Fruit fly (Drosophila melanogaster) whole organism, adult: ENCODE results near the gene CG4009.

ENCODE experiments used
- CG11617 ChIP-seq: fragments of 200-800 bp; sonication (Bioruptor generic); optimal IDR thresholded peaks from 2 replicates; lab custom pipeline; 2017; ENCODE audit warnings: mild to moderate bottlenecking, missing biosample characterization, missing genetic modification reagents, missing genetic modification characterization
- CG12768 ChIP-seq: fragments of 200-800 bp; sonication (Bioruptor generic); optimal IDR thresholded peaks from 2 replicates; lab custom pipeline; 2017; ENCODE audit warnings: missing biosample characterization, missing genetic modification characterization, mild to moderate bottlenecking, moderate library complexity, missing genetic modification reagents
- CG14711 ChIP-seq: fragments of 200-800 bp; sonication (Bioruptor generic); optimal IDR thresholded peaks from 2 replicates; lab custom pipeline; 2018; ENCODE audit warnings: missing biosample characterization, mild to moderate bottlenecking, missing genetic modification characterization, moderate library complexity
- CG1620 ChIP-seq: fragments of 200-800 bp; sonication (Bioruptor generic); optimal IDR thresholded peaks from 2 replicates; lab custom pipeline; 2016; ENCODE audit warnings: missing biosample characterization, missing genetic modification characterization
- CG33017 ChIP-seq: fragments of 200-800 bp; sonication (Bioruptor generic); optimal IDR thresholded peaks from 2 replicates; lab custom pipeline; 2018; ENCODE audit warnings: missing biosample characterization, mild to moderate bottlenecking, missing genetic modification characterization, moderate library complexity
- CG5204 ChIP-seq: fragments of 200-800 bp; sonication (Bioruptor generic); optimal IDR thresholded peaks from 2 replicates; lab custom pipeline; 2016; ENCODE audit warnings: missing biosample characterization, missing genetic modification characterization
- CG7045 ChIP-seq: fragments of 200-800 bp; sonication (Bioruptor generic); optimal IDR thresholded peaks from 2 replicates; lab custom pipeline; 2017; ENCODE audit warnings: missing biosample characterization, mild to moderate bottlenecking, missing genetic modification characterization
- CG7101 ChIP-seq: fragments of 200-800 bp; sonication (Bioruptor generic); optimal IDR thresholded peaks from 2 replicates; lab custom pipeline; 2018; ENCODE audit warnings: missing biosample characterization, mild to moderate bottlenecking, missing genetic modification characterization, moderate library complexity
- Clk ChIP-seq: fragments of 200-800 bp; sonication (Bioruptor generic); optimal IDR thresholded peaks from 2 replicates; lab custom pipeline; 2017; ENCODE audit warnings: missing biosample characterization, missing genetic modification characterization
- Crg-1 ChIP-seq: fragments of 200-800 bp; sonication (Bioruptor generic); optimal IDR thresholded peaks from 2 replicates; lab custom pipeline; 2016; ENCODE audit warnings: missing biosample characterization, missing genetic modification characterization
- Hr96 ChIP-seq: fragments of 200-800 bp; sonication (Bioruptor generic); optimal IDR thresholded peaks from 2 replicates; lab custom pipeline; 2016; ENCODE audit warnings: missing biosample characterization, missing genetic modification characterization
- Mnt ChIP-seq: fragments of 200-800 bp; sonication (Bioruptor generic); optimal IDR thresholded peaks from 2 replicates; lab custom pipeline; 2016; ENCODE audit warnings: missing biosample characterization, mild to moderate bottlenecking, missing genetic modification characterization
- bab1 ChIP-seq: fragments of 200-800 bp; sonication (Bioruptor generic); optimal IDR thresholded peaks from 3 replicates; lab custom pipeline; 2019; ENCODE audit warnings: missing biosample characterization, mild to moderate bottlenecking, missing genetic modification characterization, moderate library complexity
- cic ChIP-seq: fragments of 200-800 bp; sonication (Bioruptor generic); optimal IDR thresholded peaks from 2 replicates; lab custom pipeline; 2017; ENCODE audit warnings: missing biosample characterization, mild to moderate bottlenecking, missing genetic modification characterization, moderate library complexity
- cnc ChIP-seq, 2 experiments: fragments of >200 bp; optimal IDR thresholded peaks; 2 replicates each; lab custom pipeline; 2017
- kay ChIP-seq: fragments of 200-800 bp; sonication (Bioruptor generic); peaks from one replicate; lab custom pipeline; 2016; ENCODE audit warnings: missing biosample characterization, missing genetic modification characterization, borderline replicate concordance
- ovo ChIP-seq: fragments of 200-800 bp; sonication (Bioruptor generic); optimal IDR thresholded peaks from 2 replicates; lab custom pipeline; 2016; ENCODE audit warnings: missing biosample characterization, missing genetic modification characterization
- pad ChIP-seq: fragments of 200-800 bp; sonication (Bioruptor generic); optimal IDR thresholded peaks from 3 replicates; lab custom pipeline; 2017; ENCODE audit warnings: missing biosample characterization, missing genetic modification characterization, mild to moderate bottlenecking, moderate library complexity, missing genetic modification reagents
- tj ChIP-seq: fragments of 200-800 bp; sonication (Bioruptor generic); optimal IDR thresholded peaks from 3 replicates; lab custom pipeline; 2017; ENCODE audit warnings: missing biosample characterization, mild to moderate bottlenecking, missing genetic modification characterization, moderate library complexity
- toe ChIP-seq: fragments of 200-800 bp; sonication (Bioruptor generic); optimal IDR thresholded peaks from 2 replicates; lab custom pipeline; 2016; ENCODE audit warnings: missing biosample characterization, missing genetic modification characterization

The CG4009 gene

dm6 chr3R:17062705-17063104, 26.9 kb upstream of the CG4009 start:
- TF ChIP-seq CG12768 (GFP tag; lab: Kevin White, UChicago), result peak; percentile 14
- peak; percentile 36 for TF ChIP-seq tj
- TF ChIP-seq toe (GFP tag; lab: Kevin White, UChicago), result no peak

dm6 chr3R:17061736-17062371, 26.0 kb upstream of the CG4009 start:
- TF ChIP-seq bab1 (GFP tag; lab: Kevin White, UChicago), result no peak
- TF ChIP-seq CG14711 (tag; lab: Kevin White, UChicago), result no peak
- no peak for TF ChIP-seq kay (GFP tag; lab: Kevin White, UChicago)
- no peak for TF ChIP-seq CG7101
- TF ChIP-seq Crg-1 (GFP tag; lab: Kevin White, UChicago), result no peak

- TF ChIP-seq Hr96 (GFP tag; lab: Kevin White, UChicago) (no peak), cic (GFP tag; lab: Kevin White, UChicago) (peak; percentile 85), Mnt (GFP tag; lab: Kevin White, UChicago) (peak; percentile 64)
Observed at dm6 chr3R:17060809-17061394, 25.1 kb upstream of the CG4009 start.

dm6 chr3R:17060244-17060664, 24.4 kb upstream of the CG4009 start:
- TF ChIP-seq CG14711 (tag; lab: Kevin White, UChicago) (no peak), kay (GFP tag; lab: Kevin White, UChicago) (peak; percentile 68), cnc (optimal IDR thresholded peaks at IDR 0.05; lab: Kevin White, UChicago) (no peak), bab1 (GFP tag; lab: Kevin White, UChicago) (no peak), Mnt (GFP tag; lab: Kevin White, UChicago) (no peak), Crg-1 (GFP tag; lab: Kevin White, UChicago) (no peak), CG11617 (GFP tag; lab: Kevin White, UChicago) (peak; percentile 51), toe (GFP tag; lab: Kevin White, UChicago) (peak; percentile 12), Clk (GFP tag; lab: Kevin White, UChicago) (no peak), CG5204 (peak; percentile 74), CG1620 (GFP tag; lab: Kevin White, UChicago) (no peak), CG7045 (GFP tag; lab: Kevin White, UChicago) (peak; percentile 46), CG33017 (tag; lab: Kevin White, UChicago) (no peak), tj (no peak), pad (GFP tag; lab: Kevin White, UChicago) (no peak), Hr96 (GFP tag; lab: Kevin White, UChicago) (peak; percentile 42), CG7101 (peak; percentile 25), CG12768 (GFP tag; lab: Kevin White, UChicago) (no peak), cic (GFP tag; lab: Kevin White, UChicago) (no peak), ovo (GFP tag; lab: Kevin White, UChicago) (no peak)

dm6 chr3R:17059811-17060169, 23.9 kb upstream of the CG4009 start:
- TF ChIP-seq cnc (optimal IDR thresholded peaks at IDR 0.05; lab: Kevin White, UChicago) (peak; percentile 4 to 56), CG7101 (no peak), Crg-1 (GFP tag; lab: Kevin White, UChicago) (no peak), kay (GFP tag; lab: Kevin White, UChicago) (no peak), pad (GFP tag; lab: Kevin White, UChicago) (no peak), CG1620 (GFP tag; lab: Kevin White, UChicago) (no peak), Mnt (GFP tag; lab: Kevin White, UChicago) (peak; percentile 69), tj (no peak), CG14711 (tag; lab: Kevin White, UChicago) (no peak), CG33017 (tag; lab: Kevin White, UChicago) (no peak), CG7045 (GFP tag; lab: Kevin White, UChicago) (no peak), bab1 (GFP tag; lab: Kevin White, UChicago) (no peak), Clk (GFP tag; lab: Kevin White, UChicago) (no peak)

dm6 chr3R:17059100-17059810, 23.4 kb upstream of the CG4009 start:
- TF ChIP-seq CG33017 (tag; lab: Kevin White, UChicago), result peak; percentile 4
- TF ChIP-seq CG5204, result peak; percentile 52
- peak; percentile 78 for TF ChIP-seq Mnt (GFP tag; lab: Kevin White, UChicago)
- TF ChIP-seq pad (GFP tag; lab: Kevin White, UChicago), result peak; percentile 1
- no peak for TF ChIP-seq CG7045 (GFP tag; lab: Kevin White, UChicago)
- peak; percentile 57 for TF ChIP-seq CG12768 (GFP tag; lab: Kevin White, UChicago)
- no peak for TF ChIP-seq Clk (GFP tag; lab: Kevin White, UChicago)
- no peak for TF ChIP-seq bab1 (GFP tag; lab: Kevin White, UChicago)
- TF ChIP-seq toe (GFP tag; lab: Kevin White, UChicago), result peak; percentile 33
- peak; percentile 34 for TF ChIP-seq CG7101
- no peak for TF ChIP-seq Hr96 (GFP tag; lab: Kevin White, UChicago)
- TF ChIP-seq CG1620 (GFP tag; lab: Kevin White, UChicago), result no peak
- TF ChIP-seq ovo (GFP tag; lab: Kevin White, UChicago), result no peak
- peak; percentile 68 for TF ChIP-seq tj
- TF ChIP-seq Crg-1 (GFP tag; lab: Kevin White, UChicago), result peak; percentile 28
- no peak for TF ChIP-seq kay (GFP tag; lab: Kevin White, UChicago)
- TF ChIP-seq CG14711 (tag; lab: Kevin White, UChicago), result no peak
- TF ChIP-seq cic (GFP tag; lab: Kevin White, UChicago), result peak; percentile 58
- TF ChIP-seq cnc (optimal IDR thresholded peaks at IDR 0.05; lab: Kevin White, UChicago), result no peak
- TF ChIP-seq CG11617 (GFP tag; lab: Kevin White, UChicago), result peak; percentile 56
